Fruit fly (Drosophila melanogaster) whole organism, embryonic: ENCODE data around the gene CG11741.

Experiments
- CG10274 ChIP-seq: fragments of 200-800 bp; sonication (Bioruptor generic); optimal IDR thresholded peaks from 3 replicates; lab custom pipeline; 2017; ENCODE audit warnings: missing biosample characterization, mild to moderate bottlenecking, missing genetic modification characterization
- CG10959 ChIP-seq: fragments of 200-800 bp; sonication (Bioruptor generic); IDR thresholded peaks from 2 replicates; pipeline ENCODE4 v1.3.6; 2022; ENCODE audit warnings: missing biosample characterization, missing genetic modification characterization
- CG11456 ChIP-seq: fragments of 200-800 bp; sonication (Bioruptor generic); IDR thresholded peaks from 3 replicates; pipeline ENCODE4 v1.3.6; 2022; ENCODE audit warnings: missing biosample characterization, missing genetic modification characterization
- CG11560 ChIP-seq: fragments of 200-800 bp; sonication (Bioruptor generic); IDR thresholded peaks from 3 replicates; pipeline ENCODE4 v1.3.6; 2022; ENCODE audit warnings: missing biosample characterization, missing genetic modification characterization
- CG6854 ChIP-seq: fragments of 200-800 bp; sonication (Bioruptor generic); optimal IDR thresholded peaks from 3 replicates; lab custom pipeline; 2017; ENCODE audit warnings: missing biosample characterization, mild to moderate bottlenecking, missing genetic modification characterization
- Doc3 ChIP-seq: fragments of 200-800 bp; sonication (Bioruptor generic); IDR thresholded peaks from 3 replicates; pipeline ENCODE4 v1.3.6; 2022; ENCODE audit warnings: missing biosample characterization, missing genetic modification characterization; ENCODE audit not compliant: partially characterized antibody
- Lpt ChIP-seq: fragments of >200 bp; optimal IDR thresholded peaks from 2 replicates; lab custom pipeline; 2018; ENCODE audit warnings: missing biosample characterization, missing genetic modification characterization
- Nf-YA ChIP-seq: fragments of 200-800 bp; sonication (Bioruptor generic); IDR thresholded peaks from 2 replicates; pipeline ENCODE4 v1.3.6; 2022; ENCODE audit warnings: missing biosample characterization, missing genetic modification characterization
- tup ChIP-seq: fragments of 200-800 bp; sonication (Bioruptor generic); optimal IDR thresholded peaks from 2 replicates; lab custom pipeline; 2016; ENCODE audit warnings: missing biosample characterization, mild to moderate bottlenecking, missing genetic modification characterization, moderate library complexity
- vnd ChIP-seq: fragments of 200-800 bp; sonication (Bioruptor generic); IDR thresholded peaks from 3 replicates; pipeline ENCODE4 v1.3.6; 2022; ENCODE audit warnings: missing biosample characterization, missing genetic modification characterization; ENCODE audit not compliant: partially characterized antibody

dm6 chr3R:8524277-8524676 is 4.4 kb downstream of the CG11741 start:
- TF ChIP-seq CG10274 (GFP tag; lab: Kevin White, UChicago) (no peak), Doc3 (GFP tag; lab: Robert Waterston, UW) (no peak), CG6854 (GFP tag; lab: Kevin White, UChicago) (no peak), CG10959 (GFP tag; lab: Robert Waterston, UW) (no peak), Nf-YA (0 out of 2 replicates have a peak, but pooled peaks have one; percentile 7), tup (GFP tag; lab: Kevin White, UChicago) (no peak), Lpt (GFP tag; lab: Kevin White, UChicago) (no peak), CG11456 (GFP tag; lab: Robert Waterston, UW) (peak; percentile 48; the same call in 1 of the 3 replicates), CG11560 (peak; percentile 40; the same call in 1 of the 3 replicates), vnd (GFP tag; lab: Robert Waterston, UW) (no peak)
